Worm (Caenorhabditis elegans): Measurements from ENCODE around the gene Y5H2A.4.

Y5H2A.4 gene

ce11 chrV:2294577-2294976 is 20.4 kb upstream of the Y5H2A.4 start, which contains the start of gene nhr-226:
nhr-226 (plus strand) TSS chrV:2294877.
- TF ChIP-seq nhr-90 (tag; optimal IDR thresholded peaks at IDR 0.05; ENCODE audit: poor library complexity): no peak
- TF ChIP-seq pqm-1 (tag; optimal IDR thresholded peaks at IDR 0.05): no peak
- TF ChIP-seq lin-35 (GFP tag; optimal IDR thresholded peaks at IDR 0.05): no peak
- no peak for TF ChIP-seq unc-30 (tag; optimal IDR thresholded peaks at IDR 0.05)
- no peak for TF ChIP-seq unc-98 (GFP tag; IDR thresholded peaks at IDR 0.05)
- no peak for TF ChIP-seq hlh-4 (tag; optimal IDR thresholded peaks at IDR 0.05)
- TF ChIP-seq nhr-47 (tag; optimal IDR thresholded peaks at IDR 0.05): no peak
- TF ChIP-seq lir-3 (tag; optimal IDR thresholded peaks at IDR 0.05; ENCODE audit: poor library complexity): no peak
- no peak for TF ChIP-seq elt-3 (tag; optimal IDR thresholded peaks at IDR 0.05)
- TF ChIP-seq vab-15 (tag; optimal IDR thresholded peaks at IDR 0.05): no peak
- no peak for TF ChIP-seq ama-1 (optimal IDR thresholded peaks at IDR 0.05)
- TF ChIP-seq nhr-237 (tag; optimal IDR thresholded peaks at IDR 0.05): no peak
- TF ChIP-seq fkh-8 (tag; optimal IDR thresholded peaks at IDR 0.05): no peak
- TF ChIP-seq sup-37 (GFP tag; optimal IDR thresholded peaks at IDR 0.05): no peak
- TF ChIP-seq hpl-2 (GFP tag; optimal IDR thresholded peaks at IDR 0.05): no peak
- no peak for TF ChIP-seq nhr-12 (tag; optimal IDR thresholded peaks at IDR 0.05)
- TF ChIP-seq blmp-1 (tag; optimal IDR thresholded peaks at IDR 0.05): no peak
- TF ChIP-seq lin-39 (tag; optimal IDR thresholded peaks at IDR 0.05): no peak

ce11 chrV:2292240-2292639 is 18.1 kb upstream of the Y5H2A.4 start, which contains the start of gene nhr-115:
nhr-115 (plus strand) TSS chrV:2292540.
- TF ChIP-seq ets-5 (GFP tag; IDR thresholded peaks at IDR 0.05) (no peak), nhr-85 (tag) (no peak)

ce11 chrV:2290329-2290728 is 16.2 kb upstream of the Y5H2A.4 start, which contains the start of gene nhr-225:
nhr-225 (minus strand) TSS chrV:2290474.
- TF ChIP-seq isw-1 (GFP tag; IDR thresholded peaks at IDR 0.05) (no peak), ets-5 (GFP tag; IDR thresholded peaks at IDR 0.05) (no peak), fos-1 (tag; optimal IDR thresholded peaks at IDR 0.05) (no peak), grh-1 (GFP tag; IDR thresholded peaks at IDR 0.05) (no peak), mep-1 (tag; optimal IDR thresholded peaks at IDR 0.05) (no peak)

ce11 chrV:2285107-2285506 is 11.0 kb upstream of the Y5H2A.4 start, which contains the start of gene nhr-227:
nhr-227 (plus strand) TSS chrV:2285432.
- TF ChIP-seq isw-1 (GFP tag; IDR thresholded peaks at IDR 0.05) (no peak), efl-1 (optimal IDR thresholded peaks at IDR 0.05) (no peak), efl-1 (GFP tag; optimal IDR thresholded peaks at IDR 0.05 in 1 of 2) (peak in 1 of 2 experiments; percentile 89)

- no peak for TF ChIP-seq isw-1 (GFP tag; IDR thresholded peaks at IDR 0.05)
- TF ChIP-seq ztf-4 (tag; optimal IDR thresholded peaks at IDR 0.05): no peak
- no peak for TF ChIP-seq sup-37 (GFP tag; optimal IDR thresholded peaks at IDR 0.05)
- peak in 1 of 2 experiments; percentile 7 for TF ChIP-seq mdl-1 (tag; optimal IDR thresholded peaks at IDR 0.05)
- peak; percentile 37 for TF ChIP-seq unc-130 (tag; optimal IDR thresholded peaks at IDR 0.05)
- no peak for TF ChIP-seq nhr-12 (tag; optimal IDR thresholded peaks at IDR 0.05)
- TF ChIP-seq pag-3 (tag; optimal IDR thresholded peaks at IDR 0.05; ENCODE audit: borderline replicate concordance, insufficient read depth): peak; percentile 24
- TF ChIP-seq F16B12.6 (tag; optimal IDR thresholded peaks at IDR 0.05): no peak
- TF ChIP-seq xbp-1 (tag; optimal IDR thresholded peaks at IDR 0.05): peak; percentile 1
- TF ChIP-seq lin-14 (GFP tag; optimal IDR thresholded peaks at IDR 0.05): peak; percentile 96
- no peak for TF ChIP-seq alr-1 (tag; optimal IDR thresholded peaks at IDR 0.05; ENCODE audit: borderline replicate concordance)
- TF ChIP-seq nhr-11 (tag; optimal IDR thresholded peaks at IDR 0.05): no peak
- no peak for TF ChIP-seq mef-2 (tag; optimal IDR thresholded peaks at IDR 0.05)
- TF ChIP-seq fkh-10 (GFP tag; optimal IDR thresholded peaks at IDR 0.05): no peak
- no peak for TF ChIP-seq C34B4.2 (tag; optimal IDR thresholded peaks at IDR 0.05)
- peak; percentile 46 for TF ChIP-seq rnt-1 (tag; optimal IDR thresholded peaks at IDR 0.05)
- peak; percentile 67 for TF ChIP-seq nhr-20 (tag; optimal IDR thresholded peaks at IDR 0.05)
- peak in 1 of 6 experiments; percentile 47 for TF ChIP-seq elt-3 (tag; optimal IDR thresholded peaks at IDR 0.05)
- no peak for TF ChIP-seq nhr-84 (tag; optimal IDR thresholded peaks at IDR 0.05)
- no peak for TF ChIP-seq egl-27 (tag; optimal IDR thresholded peaks at IDR 0.05)
- no peak for TF ChIP-seq pax-3 (tag; optimal IDR thresholded peaks at IDR 0.05)
- TF ChIP-seq lin-13 (GFP tag; optimal IDR thresholded peaks at IDR 0.05): no peak
- TF ChIP-seq irx-1 (tag; optimal IDR thresholded peaks at IDR 0.05): peak; percentile 30
- no peak for TF ChIP-seq zip-4 (GFP tag; optimal IDR thresholded peaks at IDR 0.05)
- TF ChIP-seq blmp-1 (tag; optimal IDR thresholded peaks at IDR 0.05): peak; percentile 79
These were observed 7.3 kb upstream of the Y5H2A.4 start, which contains the start of gene nhr-228 for ce11 chrV:2281499-2281898. nhr-228 (plus strand) TSS chrV:2281759.
